Worm (Caenorhabditis elegans) whole organism, early embryonic: ENCODE results near the gene ZK795.3.

Experiments
- B0310.2 ChIP-seq: sonication (generic microtip); optimal IDR thresholded peaks from 2 replicates; lab custom pipeline; 2016; ENCODE audit warnings: mild to moderate bottlenecking, missing genetic modification characterization, missing compliant biosample characterization
- F13C5.2 ChIP-seq: sonication (generic microtip); optimal IDR thresholded peaks from 2 replicates; lab custom pipeline; 2017; ENCODE audit warnings: mild to moderate bottlenecking, missing genetic modification characterization, inconsistent platforms, missing compliant biosample characterization
- aly-1 ChIP-seq: sonication (generic microtip); optimal IDR thresholded peaks from 2 replicates; lab custom pipeline; 2016; ENCODE audit warnings: missing genetic modification characterization, missing compliant biosample characterization
- ama-1 ChIP-seq: fragments of 150-350 bp; optimal IDR thresholded peaks from 2 replicates; lab custom pipeline; 2014
- ceh-13 ChIP-seq: fragments of 200-800 bp; sonication (Bioruptor generic); optimal IDR thresholded peaks from 2 replicates; lab custom pipeline; 2018; ENCODE audit warnings: mild to moderate bottlenecking, missing genetic modification characterization, missing compliant biosample characterization
- ceh-36 ChIP-seq: sonication (generic microtip); optimal IDR thresholded peaks from 2 replicates; lab custom pipeline; 2016; ENCODE audit warnings: missing genetic modification characterization, inconsistent platforms, missing compliant biosample characterization
- ets-7 ChIP-seq: sonication (generic microtip); optimal IDR thresholded peaks from 2 replicates; lab custom pipeline; 2016; ENCODE audit warnings: missing genotype, missing genetic modification characterization, missing compliant biosample characterization
- flt-1 ChIP-seq: fragments of 200-800 bp; sonication (Bioruptor generic); IDR thresholded peaks from 2 replicates; pipeline ENCODE4 v1.3.6; 2022; ENCODE audit warnings: missing genetic modification characterization, missing compliant biosample characterization
- hmbx-1 ChIP-seq: sonication (generic microtip); optimal IDR thresholded peaks from 2 replicates; lab custom pipeline; 2016; ENCODE audit warnings: mild to moderate bottlenecking, missing genetic modification characterization, missing compliant biosample characterization
- hmg-4 ChIP-seq: fragments of 200-800 bp; sonication (Bioruptor generic); optimal IDR thresholded peaks from 2 replicates; lab custom pipeline; 2018; ENCODE audit warnings: mild to moderate bottlenecking, missing genetic modification characterization, missing compliant biosample characterization
- hnd-1 ChIP-seq: sonication (generic microtip); optimal IDR thresholded peaks from 2 replicates; lab custom pipeline; 2016; ENCODE audit warnings: missing genetic modification characterization, missing compliant biosample characterization
- pes-1 ChIP-seq: fragments of 200-800 bp; sonication (Bioruptor generic); IDR thresholded peaks from 2 replicates; pipeline ENCODE4 v1.3.6; 2022; ENCODE audit warnings: missing genetic modification reagents, missing genetic modification characterization, missing compliant biosample characterization
- scrt-1 ChIP-seq: fragments of 200-800 bp; sonication (Bioruptor generic); IDR thresholded peaks from 2 replicates; pipeline ENCODE4 v1.3.6; 2022; ENCODE audit warnings: missing genetic modification characterization, missing compliant biosample characterization
- sea-1 ChIP-seq: fragments of 200-800 bp; sonication (Bioruptor generic); conservative IDR thresholded peaks from 2 replicates; pipeline ENCODE4 v1.3.6; 2022; ENCODE audit warnings: missing genetic modification characterization, missing compliant biosample characterization
- tbx-11 ChIP-seq: fragments of 200-800 bp; sonication (Bioruptor generic); IDR thresholded peaks from 2 replicates; pipeline ENCODE4 v1.3.6; 2022; ENCODE audit warnings: missing genetic modification characterization, missing compliant biosample characterization
- tbx-37 ChIP-seq: fragments of 200-800 bp; sonication (Bioruptor generic); conservative IDR thresholded peaks from 2 replicates; pipeline ENCODE4 v1.3.6; 2022; ENCODE audit warnings: missing genetic modification reagents, missing genetic modification characterization, missing compliant biosample characterization
- tra-4 ChIP-seq: sonication (generic microtip); optimal IDR thresholded peaks from 2 replicates; lab custom pipeline; 2017; ENCODE audit warnings: missing genetic modification characterization, missing compliant biosample characterization

Gene ZK795.3

DNA sequence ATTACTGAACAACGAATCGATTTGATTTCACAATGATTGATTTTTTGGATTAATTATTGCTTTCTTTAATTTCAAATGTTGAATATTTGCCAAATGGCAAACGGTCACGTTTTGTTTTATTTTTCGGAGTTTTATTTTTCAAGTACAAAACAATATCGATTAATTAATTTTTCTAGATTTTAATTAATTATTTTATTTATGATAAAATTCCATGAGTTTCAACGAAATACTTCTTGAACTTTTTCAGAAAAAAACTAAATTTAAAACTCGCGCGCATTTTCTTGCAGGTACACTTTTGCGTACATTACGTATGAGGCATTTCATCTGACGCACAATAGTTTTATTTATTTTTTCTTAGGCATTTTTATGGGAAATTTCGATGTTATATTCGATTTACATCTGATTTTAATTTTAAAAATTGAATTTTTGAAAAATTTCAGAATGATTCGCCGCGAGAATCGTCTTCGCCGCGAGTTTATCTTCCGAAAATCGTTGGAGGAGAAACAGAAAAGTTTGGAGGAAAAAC, at the start of gene ZK795.3, which contains the start of gene ZK795.2:
TSS of gene ZK795.3 (plus strand) at position 441 of the 526 bp plus-strand sequence.
TSS of gene ZK795.2 (minus strand) at position 51 of the 526 bp plus-strand sequence.
- no peak for TF ChIP-seq pes-1 (GFP tag; lab: Robert Waterston, UW)
- no peak for TF ChIP-seq tbx-37 (GFP tag; lab: Robert Waterston, UW)
- no peak for TF ChIP-seq hmbx-1 (tag; lab: Kevin White, UChicago)
- TF ChIP-seq flt-1 (GFP tag; lab: Robert Waterston, UW), result no peak

DNA sequence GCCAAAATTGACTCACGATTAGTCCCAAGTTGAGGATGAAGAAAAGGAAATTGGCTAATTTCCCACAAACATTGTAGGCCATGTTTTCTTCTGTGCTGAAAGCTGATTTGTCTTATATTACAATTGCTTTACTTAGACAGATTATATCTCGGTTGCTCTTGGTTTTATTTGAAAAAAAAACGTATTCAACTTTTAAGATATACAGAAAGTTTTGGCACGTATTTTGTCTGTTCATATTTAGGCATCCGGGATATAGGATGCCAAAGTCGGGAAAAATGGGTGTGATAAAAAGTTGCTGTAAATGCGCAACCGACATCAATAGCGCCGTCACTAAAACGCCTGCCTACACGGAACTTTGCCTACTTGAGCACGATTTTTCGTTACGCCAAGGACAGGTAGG, 39.0 kb upstream of the ZK795.3 start, which contains the start of gene tsp-4:
TSS of gene tsp-4 (minus strand) at position 101 of the 400 bp plus-strand sequence.
- TF ChIP-seq hnd-1 (tag; lab: Kevin White, UChicago) (no peak), aly-1 (no peak), tbx-11 (GFP tag; lab: Robert Waterston, UW) (no peak), tra-4 (tag; lab: Kevin White, UChicago) (no peak), flt-1 (GFP tag; lab: Robert Waterston, UW) (no peak), pes-1 (GFP tag; lab: Robert Waterston, UW) (no peak), ceh-13 (no peak), scrt-1 (no peak), tbx-37 (GFP tag; lab: Robert Waterston, UW) (no peak), sea-1 (GFP tag; lab: Robert Waterston, UW) (no peak), hmbx-1 (tag; lab: Kevin White, UChicago) (no peak), ceh-36 (tag; lab: Kevin White, UChicago) (no peak), ets-7 (tag; lab: Kevin White, UChicago) (no peak), hmg-4 (GFP tag; lab: Kevin White, UChicago) (no peak), ama-1 (lab: Kevin White, UChicago) (no peak), B0310.2 (tag; lab: Kevin White, UChicago) (no peak), F13C5.2 (no peak)

DNA sequence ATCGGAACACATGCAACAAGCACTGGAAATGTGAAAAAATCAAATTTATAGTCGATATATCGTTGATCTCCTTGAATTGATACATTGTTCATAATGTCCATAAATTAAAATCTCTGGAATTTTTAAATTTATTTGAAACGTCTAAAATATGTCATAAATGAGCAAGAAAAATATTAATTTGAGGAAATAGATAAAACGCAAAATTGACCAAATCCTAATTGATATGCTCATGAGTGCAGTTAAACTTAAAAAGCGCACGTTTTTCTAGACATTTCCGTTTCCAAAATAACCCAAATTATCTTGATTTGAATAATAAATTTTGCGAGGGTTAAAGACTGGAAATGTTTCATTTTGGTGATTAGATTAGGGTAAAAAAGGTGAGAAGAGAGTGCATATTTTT, 36.6 kb upstream of the ZK795.3 start, which contains the start of gene sru-13:
TSS of gene sru-13 (minus strand) at position 101 of the 400 bp plus-strand sequence.
- TF ChIP-seq F13C5.2 (no peak), hmg-4 (GFP tag; lab: Kevin White, UChicago) (no peak), hnd-1 (tag; lab: Kevin White, UChicago) (no peak), pes-1 (GFP tag; lab: Robert Waterston, UW) (no peak), tbx-11 (GFP tag; lab: Robert Waterston, UW) (no peak), hmbx-1 (tag; lab: Kevin White, UChicago) (no peak), ama-1 (lab: Kevin White, UChicago) (no peak), flt-1 (GFP tag; lab: Robert Waterston, UW) (no peak), tbx-37 (GFP tag; lab: Robert Waterston, UW) (no peak)

DNA sequence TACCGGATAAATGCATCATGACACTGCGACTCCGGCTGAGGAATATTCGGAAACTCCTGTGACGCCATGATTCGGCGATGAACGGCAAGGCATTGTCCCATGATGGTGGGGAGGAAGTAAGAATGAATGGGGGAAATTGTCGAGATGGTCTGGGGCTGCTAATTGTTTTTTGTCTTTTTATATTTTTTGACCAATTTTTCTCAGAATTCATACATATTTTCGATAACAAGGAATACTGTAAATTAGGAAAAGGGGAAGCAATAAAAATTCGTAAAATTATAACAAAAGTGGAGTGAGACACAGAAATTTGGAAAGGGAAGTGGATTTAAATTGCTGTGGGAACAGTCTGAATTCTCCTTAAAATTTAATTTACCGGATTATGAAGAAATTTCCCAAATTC, 33.8 kb upstream of the ZK795.3 start, which contains the start of gene eak-4:
TSS of gene eak-4 (minus strand) at position 101 of the 400 bp plus-strand sequence.
- TF ChIP-seq ceh-13 (no peak), aly-1 (no peak), B0310.2 (tag; lab: Kevin White, UChicago) (no peak), tra-4 (tag; lab: Kevin White, UChicago) (no peak), pes-1 (GFP tag; lab: Robert Waterston, UW) (no peak), ama-1 (lab: Kevin White, UChicago) (no peak), scrt-1 (no peak)

DNA sequence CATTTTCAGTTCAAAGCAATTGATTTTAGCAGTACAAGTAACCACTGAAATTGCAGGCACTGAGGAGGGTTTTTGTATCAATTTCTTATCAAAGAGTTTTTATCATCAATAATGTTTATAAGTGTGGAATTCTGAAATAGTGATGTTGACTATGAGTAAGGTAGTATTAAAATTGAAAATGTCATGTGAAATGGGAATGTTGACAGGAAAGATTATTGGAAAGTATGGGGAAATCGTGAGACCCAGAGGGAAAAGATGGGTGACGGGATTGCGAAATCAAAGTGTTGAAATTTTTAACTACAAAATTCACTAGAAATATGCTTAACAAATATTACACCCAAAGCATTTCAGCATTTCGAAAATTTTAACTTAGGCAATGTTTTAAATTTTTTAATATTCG, 31.9 kb upstream of the ZK795.3 start, which contains the start of gene F53B2.8:
TSS of gene F53B2.8 (minus strand) at position 180 of the 400 bp plus-strand sequence.
- no peak for TF ChIP-seq pes-1 (GFP tag; lab: Robert Waterston, UW)
- no peak for TF ChIP-seq ceh-36 (tag; lab: Kevin White, UChicago)
- no peak for TF ChIP-seq sea-1 (GFP tag; lab: Robert Waterston, UW)
- no peak for TF ChIP-seq hmg-4 (GFP tag; lab: Kevin White, UChicago)
- no peak for TF ChIP-seq aly-1
- no peak for TF ChIP-seq ama-1 (lab: Kevin White, UChicago)
- no peak for TF ChIP-seq flt-1 (GFP tag; lab: Robert Waterston, UW)
- TF ChIP-seq B0310.2 (tag; lab: Kevin White, UChicago), result no peak
- TF ChIP-seq hnd-1 (tag; lab: Kevin White, UChicago), result no peak
- TF ChIP-seq hmbx-1 (tag; lab: Kevin White, UChicago), result no peak

DNA sequence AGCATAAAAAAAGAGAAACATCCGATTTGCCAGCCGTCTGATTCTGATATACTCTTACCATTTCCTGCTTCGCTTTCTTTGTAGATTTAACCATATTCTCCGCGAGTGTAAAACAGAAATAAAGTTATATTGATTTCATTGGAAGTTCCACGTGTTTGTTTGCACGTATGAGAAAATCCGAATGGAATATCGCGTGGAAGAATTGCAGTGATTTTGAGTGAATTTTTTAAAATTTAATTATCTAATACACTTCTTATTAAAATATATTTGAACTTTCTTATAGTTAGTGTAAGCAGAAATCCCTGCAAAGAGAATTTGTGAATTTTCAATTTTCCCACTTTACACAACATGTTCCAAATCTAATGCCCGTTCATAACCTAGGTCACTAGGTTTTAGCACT, 28.1 kb upstream of the ZK795.3 start, which contains the start of gene F53B2.5:
TSS of gene F53B2.5 (minus strand) at position 101 of the 400 bp plus-strand sequence.
- TF ChIP-seq hnd-1 (tag; lab: Kevin White, UChicago) (no peak), pes-1 (GFP tag; lab: Robert Waterston, UW) (no peak), ceh-36 (tag; lab: Kevin White, UChicago) (no peak), F13C5.2 (no peak), ama-1 (lab: Kevin White, UChicago) (no peak), ets-7 (tag; lab: Kevin White, UChicago) (no peak), hmg-4 (GFP tag; lab: Kevin White, UChicago) (no peak), B0310.2 (tag; lab: Kevin White, UChicago) (no peak), tbx-11 (GFP tag; lab: Robert Waterston, UW) (no peak), sea-1 (GFP tag; lab: Robert Waterston, UW) (no peak), hmbx-1 (tag; lab: Kevin White, UChicago) (no peak), scrt-1 (no peak), tra-4 (tag; lab: Kevin White, UChicago) (no peak), aly-1 (no peak), ceh-13 (no peak), flt-1 (GFP tag; lab: Robert Waterston, UW) (no peak), tbx-37 (GFP tag; lab: Robert Waterston, UW) (no peak)

DNA sequence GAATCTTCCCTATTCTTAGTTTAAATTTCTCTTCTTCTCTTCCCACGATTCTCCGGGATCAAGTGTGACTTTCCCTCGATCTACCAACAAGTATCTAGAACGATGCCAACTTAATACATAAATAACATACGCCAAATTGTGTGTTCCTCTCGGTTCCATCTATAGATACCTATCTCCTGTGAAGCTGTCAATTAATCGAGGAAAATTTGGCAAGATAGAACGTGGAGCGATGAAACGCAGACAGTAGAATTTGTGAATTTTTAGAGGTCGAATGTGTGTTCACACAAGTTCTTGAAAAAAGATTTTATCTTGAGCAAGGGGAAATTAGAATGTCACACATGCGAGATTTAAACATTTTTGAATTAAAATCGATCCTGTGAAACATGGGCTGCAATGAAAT, 27.7 kb upstream of the ZK795.3 start:
- TF ChIP-seq ceh-13, result no peak
- TF ChIP-seq B0310.2 (tag; lab: Kevin White, UChicago), result no peak
- no peak for TF ChIP-seq ama-1 (lab: Kevin White, UChicago)
- TF ChIP-seq ets-7 (tag; lab: Kevin White, UChicago), result no peak
- TF ChIP-seq F13C5.2, result no peak
- no peak for TF ChIP-seq aly-1
- no peak for TF ChIP-seq tbx-11 (GFP tag; lab: Robert Waterston, UW)
- no peak for TF ChIP-seq tra-4 (tag; lab: Kevin White, UChicago)
- no peak for TF ChIP-seq scrt-1
- TF ChIP-seq pes-1 (GFP tag; lab: Robert Waterston, UW), result no peak
- TF ChIP-seq flt-1 (GFP tag; lab: Robert Waterston, UW), result no peak
- TF ChIP-seq sea-1 (GFP tag; lab: Robert Waterston, UW), result no peak
- no peak for TF ChIP-seq ceh-36 (tag; lab: Kevin White, UChicago)
- TF ChIP-seq hmg-4 (GFP tag; lab: Kevin White, UChicago), result no peak
